Fruit fly (Drosophila melanogaster) whole organism, embryonic: Measurements from ENCODE around the gene lectin-37Da.
A peak's percentile ranks its signal among the peaks of the same experiment; 100 is the strongest.

Source experiments
- Awh ChIP-seq: fragments of 200-800 bp; sonication (Bioruptor generic); IDR thresholded peaks from 2 replicates; pipeline ENCODE4, ENCODE4 v1.3.6; 2022; ENCODE audit warnings: missing biosample characterization, missing genetic modification characterization
- Bgb ChIP-seq: fragments of 200-800 bp; sonication (Bioruptor generic); IDR thresholded peaks from 2 replicates; pipeline ENCODE4 v1.3.6; 2022; ENCODE audit warnings: missing biosample characterization, missing genetic modification characterization; ENCODE audit not compliant: partially characterized antibody
- CG10366 ChIP-seq: fragments of 200-800 bp; sonication (Bioruptor generic); IDR thresholded peaks from 2 replicates; pipeline ENCODE4 v1.3.6; 2022; ENCODE audit warnings: missing biosample characterization, missing genetic modification characterization
- CG10543 ChIP-seq: fragments of 200-800 bp; sonication (Bioruptor generic); optimal IDR thresholded peaks from 3 replicates; lab custom pipeline; 2017; ENCODE audit warnings: missing biosample characterization, mild to moderate bottlenecking, missing genetic modification characterization, moderate library complexity
- CG11560 ChIP-seq: fragments of 200-800 bp; sonication (Bioruptor generic); IDR thresholded peaks from 3 replicates; pipeline ENCODE4 v1.3.6; 2022; ENCODE audit warnings: missing biosample characterization, missing genetic modification characterization
- CG12236 ChIP-seq: fragments of 200-800 bp; sonication (Bioruptor generic); optimal IDR thresholded peaks from 2 replicates; lab custom pipeline; 2016; ENCODE audit warnings: missing biosample characterization, missing genetic modification characterization
- CG12744 ChIP-seq: fragments of 200-800 bp; sonication (Bioruptor generic); optimal IDR thresholded peaks from 2 replicates; lab custom pipeline; 2016; ENCODE audit warnings: missing biosample characterization, missing genetic modification characterization
- CG16813 ChIP-seq: fragments of 200-800 bp; sonication (Bioruptor generic); IDR thresholded peaks from 3 replicates; pipeline ENCODE4 v1.3.6; 2022; ENCODE audit warnings: missing biosample characterization, missing genetic modification characterization; ENCODE audit not compliant: partially characterized antibody
- CG17328 ChIP-seq: fragments of 200-800 bp; sonication (Bioruptor generic); IDR thresholded peaks from 2 replicates; pipeline ENCODE4 v1.3.6; 2022; ENCODE audit warnings: missing biosample characterization, missing genetic modification characterization
- CG17612 ChIP-seq: fragments of 200-800 bp; sonication (Bioruptor generic); IDR thresholded peaks from 2 replicates; pipeline ENCODE4 v1.3.6; 2022; ENCODE audit warnings: missing biosample characterization, missing genetic modification characterization
- CG2120 ChIP-seq: fragments of 200-800 bp; sonication (Bioruptor generic); optimal IDR thresholded peaks from 3 replicates; lab custom pipeline; 2016; ENCODE audit warnings: missing biosample characterization, missing genetic modification characterization
- CG2712 ChIP-seq: fragments of 200-800 bp; optimal IDR thresholded peaks from 3 replicates; lab custom pipeline; 2019; ENCODE audit warnings: missing biosample characterization, mild to moderate bottlenecking, missing genetic modification characterization, moderate library complexity
- CG31365 ChIP-seq: fragments of 200-800 bp; sonication (Bioruptor generic); optimal IDR thresholded peaks from 2 replicates; lab custom pipeline; 2018; ENCODE audit warnings: missing biosample characterization, mild to moderate bottlenecking, missing genetic modification characterization
- CG32772 ChIP-seq: fragments of 200-800 bp; sonication (Bioruptor generic); IDR thresholded peaks from 2 replicates; pipeline ENCODE4 v1.3.6; 2022; ENCODE audit warnings: missing biosample characterization, missing genetic modification characterization
- CG33213 ChIP-seq: fragments of 200-800 bp; sonication (Bioruptor generic); optimal IDR thresholded peaks from 3 replicates; lab custom pipeline; 2016; ENCODE audit warnings: missing biosample characterization, missing genetic modification characterization
- CG3847 ChIP-seq: fragments of 200-800 bp; sonication (Bioruptor generic); IDR thresholded peaks from 2 replicates; pipeline ENCODE4 v1.3.6; 2022; ENCODE audit warnings: missing biosample characterization, missing genetic modification characterization
- CG3995 ChIP-seq: fragments of 200-800 bp; sonication (Bioruptor generic); optimal IDR thresholded peaks from 3 replicates; lab custom pipeline; 2016; ENCODE audit warnings: missing biosample characterization, missing genetic modification characterization
- CG42726 ChIP-seq: fragments of 200-800 bp; sonication (Bioruptor generic); IDR thresholded peaks from 2 replicates; pipeline ENCODE4 v1.3.6; 2022; ENCODE audit warnings: missing biosample characterization, missing genetic modification characterization; ENCODE audit not compliant: partially characterized antibody
- CG4360 ChIP-seq: fragments of 200-800 bp; sonication (Bioruptor generic); IDR thresholded peaks from 2 replicates; pipeline ENCODE4 v1.3.6; 2022; ENCODE audit warnings: missing biosample characterization, missing genetic modification characterization
- CG4424 ChIP-seq: fragments of 200-800 bp; sonication (Bioruptor generic); optimal IDR thresholded peaks from 3 replicates; lab custom pipeline; 2016; ENCODE audit warnings: missing biosample characterization, missing genetic modification characterization
- CG4730 ChIP-seq: fragments of 200-800 bp; sonication (Bioruptor generic); IDR thresholded peaks from 2 replicates; pipeline ENCODE4 v1.3.6; 2022; ENCODE audit warnings: missing biosample characterization, missing genetic modification characterization
- CG9932 ChIP-seq: fragments of 200-800 bp; sonication (Bioruptor generic); IDR thresholded peaks from 2 replicates; pipeline ENCODE4 v1.3.6; 2022; ENCODE audit warnings: missing biosample characterization, missing genetic modification characterization
- CoRest ChIP-seq: fragments of 200-800 bp; sonication (Bioruptor generic); optimal IDR thresholded peaks from 3 replicates; lab custom pipeline; 2018; ENCODE audit warnings: missing biosample characterization, mild to moderate bottlenecking, missing genetic modification characterization, moderate library complexity
- ERR ChIP-seq: fragments of 200-800 bp; sonication (Bioruptor generic); optimal IDR thresholded peaks from 2 replicates; lab custom pipeline; 2016; ENCODE audit warnings: missing biosample characterization, missing genetic modification characterization
- Elba2 ChIP-seq: fragments of 200-800 bp; sonication (Bioruptor generic); optimal IDR thresholded peaks from 3 replicates; lab custom pipeline; 2016; ENCODE audit warnings: missing biosample characterization, missing genetic modification characterization
- Gsc ChIP-seq: fragments of 200-800 bp; sonication (Bioruptor generic); IDR thresholded peaks from 2 replicates; pipeline ENCODE4 v1.3.6; 2022; ENCODE audit warnings: missing biosample characterization, missing genetic modification characterization
- HmgD ChIP-seq: fragments of 200-800 bp; sonication (Bioruptor generic); optimal IDR thresholded peaks from 3 replicates; lab custom pipeline; 2016; ENCODE audit warnings: missing biosample characterization, missing genetic modification characterization
- Hsf ChIP-seq: fragments of 200-800 bp; sonication (Bioruptor generic); optimal IDR thresholded peaks from 3 replicates; lab custom pipeline; 2016; ENCODE audit warnings: missing biosample characterization, missing genetic modification characterization
- Med ChIP-seq: fragments of 200-800 bp; sonication (Bioruptor generic); peaks from one replicate; lab custom pipeline; 2016; ENCODE audit warnings: missing biosample characterization, missing genetic modification characterization, mild to moderate bottlenecking, inconsistent platforms, moderate library complexity
- NFAT ChIP-seq: fragments of 200-800 bp; sonication (Bioruptor generic); IDR thresholded peaks from 2 replicates; pipeline ENCODE4 v1.3.6; 2022; ENCODE audit warnings: missing biosample characterization, missing genetic modification characterization
- Ptx1 ChIP-seq: fragments of 200-800 bp; sonication (Bioruptor generic); IDR thresholded peaks from 2 replicates; pipeline ENCODE4 v1.3.6; 2022; ENCODE audit warnings: missing biosample characterization, missing genetic modification characterization
- Rfx ChIP-seq: fragments of 200-800 bp; sonication (Bioruptor generic); IDR thresholded peaks from 2 replicates; pipeline ENCODE4 v1.3.6; 2022; ENCODE audit warnings: missing biosample characterization, missing genetic modification characterization
- ara ChIP-seq: fragments of 200-800 bp; sonication (Bioruptor generic); IDR thresholded peaks from 2 replicates; pipeline ENCODE4 v1.3.6; 2022; ENCODE audit warnings: missing biosample characterization, missing genetic modification characterization
- ase ChIP-seq: fragments of 200-800 bp; sonication (Bioruptor generic); IDR thresholded peaks from 3 replicates; pipeline ENCODE4 v1.3.6; 2022; ENCODE audit warnings: missing biosample characterization, missing genetic modification characterization
- bsh ChIP-seq, 2 experiments: fragments of 200-800 bp; sonication (Bioruptor generic); optimal IDR thresholded peaks; 2 replicates each; lab custom pipeline; 2017 to 2018; ENCODE audit warnings: mild to moderate bottlenecking in 2 of 2, missing biosample characterization in 2 of 2, missing genetic modification characterization in 2 of 2, moderate library complexity in 1 of 2
- cg ChIP-seq: fragments of 200-800 bp; sonication (Bioruptor generic); optimal IDR thresholded peaks from 3 replicates; lab custom pipeline; 2019; ENCODE audit warnings: missing biosample characterization, mild to moderate bottlenecking, missing genetic modification characterization, moderate library complexity
- ci ChIP-seq: fragments of 200-800 bp; sonication (Bioruptor generic); IDR thresholded peaks from 3 replicates; pipeline ENCODE4 v1.3.6; 2022; ENCODE audit warnings: missing biosample characterization, missing genetic modification characterization
- crp ChIP-seq, 2 experiments: fragments of 200-800 bp; sonication (Bioruptor generic); optimal IDR thresholded peaks; 2 replicates in 1 of 2; 3 replicates in 1 of 2; lab custom pipeline; 2017; ENCODE audit warnings: missing biosample characterization in 2 of 2, missing genetic modification characterization in 2 of 2, mild to moderate bottlenecking in 1 of 2, moderate library complexity in 1 of 2
- cwo ChIP-seq: fragments of 200-800 bp; sonication (Bioruptor generic); optimal IDR thresholded peaks from 3 replicates; lab custom pipeline; 2017; ENCODE audit warnings: missing biosample characterization, missing genetic modification characterization, mild to moderate bottlenecking, moderate library complexity, missing genetic modification reagents
- dimm ChIP-seq: fragments of 200-800 bp; sonication (Bioruptor generic); IDR thresholded peaks from 2 replicates; pipeline ENCODE4 v1.3.6; 2022; ENCODE audit warnings: missing biosample characterization, missing genetic modification characterization
- fd3F ChIP-seq: fragments of 200-800 bp; sonication (Bioruptor generic); optimal IDR thresholded peaks from 2 replicates; lab custom pipeline; 2018; ENCODE audit warnings: missing biosample characterization, mild to moderate bottlenecking, missing genetic modification characterization, moderate library complexity
- fu2 ChIP-seq: fragments of 200-800 bp; sonication (Bioruptor generic); optimal IDR thresholded peaks from 2 replicates; lab custom pipeline; 2016; ENCODE audit warnings: missing biosample characterization, missing genetic modification characterization
- ham ChIP-seq: fragments of 200-800 bp; sonication (Bioruptor generic); IDR thresholded peaks from 2 replicates; pipeline ENCODE4 v1.3.6; 2022; ENCODE audit warnings: missing biosample characterization, missing genetic modification characterization
- hth ChIP-seq: fragments of >200 bp; optimal IDR thresholded peaks from 2 replicates; lab custom pipeline; 2017; ENCODE audit warnings: inconsistent platforms
- jing ChIP-seq: fragments of 200-800 bp; sonication (Bioruptor generic); optimal IDR thresholded peaks from 2 replicates; lab custom pipeline; 2018; ENCODE audit warnings: missing biosample characterization, mild to moderate bottlenecking, missing genetic modification characterization
- lov ChIP-seq, 2 experiments: fragments of 200-800 bp in 1 of 2; fragments of >200 bp in 1 of 2; sonication (Bioruptor generic) in 1 of 2; IDR thresholded peaks in 1 of 2; optimal IDR thresholded peaks in 1 of 2; 2 replicates in 1 of 2; 3 replicates in 1 of 2; pipeline versions ENCODE4 v1.3.6 to Lab custom; 2017 to 2022; ENCODE audit warnings: missing biosample characterization in 1 of 2, missing genetic modification characterization in 1 of 2
- oc ChIP-seq: fragments of 200-800 bp; sonication (Bioruptor generic); optimal IDR thresholded peaks from 2 replicates; lab custom pipeline; 2018; ENCODE audit warnings: missing biosample characterization, mild to moderate bottlenecking, missing genetic modification characterization, moderate library complexity
- pan ChIP-seq, 4 experiments: fragments of >200 bp in 3 of 4; fragments of 200-800 bp in 1 of 4; sonication (Bioruptor generic) in 1 of 4; optimal IDR thresholded peaks in 3 of 4; IDR thresholded peaks in 1 of 4; 2 replicates each; pipeline versions ENCODE4 v1.3.6 to Lab custom; 2017 to 2022; ENCODE audit warnings: missing biosample characterization in 2 of 4, missing genetic modification characterization in 2 of 4, mixed read lengths in 1 of 4
- pho ChIP-seq: fragments of 200-800 bp; sonication (Bioruptor generic); optimal IDR thresholded peaks from 2 replicates; lab custom pipeline; 2016; ENCODE audit warnings: missing biosample characterization, missing genetic modification characterization
- phol ChIP-seq: fragments of 200-800 bp; sonication (Bioruptor generic); optimal IDR thresholded peaks from 3 replicates; lab custom pipeline; 2018; ENCODE audit warnings: missing biosample characterization, mild to moderate bottlenecking, missing genetic modification characterization, moderate library complexity
- vfl ChIP-seq: fragments of 200-800 bp; sonication (Bioruptor generic); optimal IDR thresholded peaks from 2 replicates; lab custom pipeline; 2016; ENCODE audit warnings: missing biosample characterization, missing genetic modification characterization

Gene lectin-37Da

dm6 chr2L:19430343-19430742, 12.2 kb downstream of the lectin-37Da start, which contains the start of gene RtcB (continued):
- TF ChIP-seq Ptx1 (GFP tag; lab: Robert Waterston, UW) (no peak), cwo (no peak), bsh (GFP tag; optimal IDR thresholded peaks at IDR 0.05; lab: Kevin White, UChicago) (no peak), CG3847 (GFP tag; lab: Robert Waterston, UW) (no peak), Bgb (GFP tag; lab: Robert Waterston, UW) (peak; percentile 96), dimm (GFP tag; lab: Robert Waterston, UW) (no peak), CoRest (tag; lab: Kevin White, UChicago) (peak; percentile 71), CG4424 (GFP tag; lab: Kevin White, UChicago) (no peak), CG31365 (tag; lab: Kevin White, UChicago) (peak; percentile 97), crp (GFP tag; optimal IDR thresholded peaks at IDR 0.05; lab: Kevin White, UChicago) (peak in 1 of 2 experiments; percentile 66), cg (GFP tag; lab: Kevin White, UChicago) (peak; percentile 8), ase (no peak), CG16813 (GFP tag; lab: Robert Waterston, UW) (peak; percentile 98), oc (tag; lab: Kevin White, UChicago) (no peak), HmgD (GFP tag; lab: Kevin White, UChicago) (peak; percentile 51), pan (optimal IDR thresholded peaks at IDR 0.05; lab: Kevin White, UChicago) (no peak), pan (GFP tag; optimal IDR thresholded peaks at IDR 0.05 in 1 of 2, IDR thresholded peaks at IDR 0.05 in 1 of 2) (no peak), CG17328 (GFP tag; lab: Robert Waterston, UW) (no peak), fu2 (no peak), NFAT (no peak), Gsc (no peak), jing (GFP tag; lab: Kevin White, UChicago) (no peak), CG2712 (tag; lab: Kevin White, UChicago) (peak; percentile 9), pho (GFP tag; lab: Kevin White, UChicago) (peak; percentile 34), ERR (GFP tag; lab: Kevin White, UChicago) (no peak), hth (lab: Kevin White, UChicago) (no peak), CG12236 (GFP tag; lab: Kevin White, UChicago) (no peak), CG33213 (GFP tag; lab: Kevin White, UChicago) (peak; percentile 18), ham (no peak), CG11560 (tag; lab: Robert Waterston, UW) (no peak), lov (optimal IDR thresholded peaks at IDR 0.05; lab: Kevin White, UChicago) (no peak), lov (GFP tag; IDR thresholded peaks at IDR 0.05; lab: Robert Waterston, UW) (no peak), CG10366 (GFP tag; lab: Robert Waterston, UW) (no peak), fd3F (GFP tag; lab: Kevin White, UChicago) (no peak), CG2120 (peak; percentile 30), CG4730 (GFP tag; lab: Robert Waterston, UW) (no peak), CG17612 (GFP tag; lab: Robert Waterston, UW) (no peak), Awh (no peak), Med (GFP tag; lab: Kevin White, UChicago) (peak; percentile 72), CG9932 (GFP tag; lab: Robert Waterston, UW) (peak; percentile 46; the same call in 1 of the 2 replicates), ci (GFP tag; lab: Robert Waterston, UW) (no peak), CG32772 (GFP tag; lab: Robert Waterston, UW) (no peak), CG42726 (peak; percentile 97), phol (tag; lab: Kevin White, UChicago) (peak; percentile 54), CG3995 (peak; percentile 42), Elba2 (GFP tag; lab: Kevin White, UChicago) (peak; percentile 46), CG4360 (GFP tag; lab: Robert Waterston, UW) (no peak), Rfx (GFP tag; lab: Robert Waterston, UW) (no peak; the same call in 1 of the 2 replicates), CG10543 (no peak), Hsf (GFP tag; lab: Kevin White, UChicago) (peak; percentile 17), vfl (GFP tag; lab: Kevin White, UChicago) (no peak), ara (no peak), CG12744 (GFP tag; lab: Kevin White, UChicago) (no peak)
